Fruit fly (Drosophila melanogaster): ENCODE results near the gene Pdha.

DNA sequence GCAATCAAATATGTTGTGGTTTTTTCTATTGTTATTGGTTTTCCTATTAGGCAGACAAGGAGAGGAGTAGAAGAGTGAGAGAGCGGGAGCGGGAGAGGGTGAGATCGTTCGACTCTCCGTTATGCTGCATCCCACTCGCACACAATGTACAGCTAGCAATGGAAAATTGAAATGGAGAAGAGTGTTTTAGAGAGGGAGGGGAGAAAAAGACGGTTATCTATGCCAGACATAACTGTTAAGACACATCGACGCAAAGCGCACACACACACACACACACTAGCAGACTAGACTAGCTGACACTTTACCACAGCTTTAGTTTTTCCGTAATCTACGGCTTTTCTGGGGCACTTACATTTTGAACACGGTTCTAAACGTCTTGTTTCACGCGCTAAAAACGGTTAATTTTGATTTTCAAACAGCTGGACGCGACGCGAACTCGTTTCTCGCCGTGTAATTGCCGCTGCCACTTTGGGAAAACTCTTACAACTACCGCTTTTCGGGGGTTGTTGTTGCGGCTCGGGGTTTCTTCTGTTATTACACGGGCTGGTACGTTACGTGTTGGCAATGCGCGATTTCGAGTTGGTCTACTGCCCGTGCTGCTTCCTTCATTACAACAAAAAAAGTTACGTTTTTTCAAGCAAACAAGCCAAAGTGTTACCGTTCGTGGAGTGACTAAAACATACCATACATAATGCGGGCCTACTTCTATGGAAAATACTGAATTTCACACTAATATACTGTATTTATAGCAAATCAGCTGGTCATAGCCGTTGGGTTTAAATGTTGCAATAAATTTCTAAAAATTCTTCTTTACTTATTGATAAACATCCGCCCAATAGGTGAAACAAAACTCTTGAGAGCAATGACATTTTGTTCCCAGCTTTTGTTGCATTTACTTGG is 22.9 kb upstream of the Pdha start, which contains the start of gene fzr:
- TF ChIP-seq peb (GFP tag; IDR thresholded peaks at IDR 0.05) (no peak), usp (GFP tag; optimal IDR thresholded peaks at IDR 0.05) (no peak), gt (GFP tag; IDR thresholded peaks at IDR 0.05) (no peak), CG12391 (tag; optimal IDR thresholded peaks at IDR 0.05) (no peak), da (GFP tag; optimal IDR thresholded peaks at IDR 0.05) (no peak), CG18262 (tag; optimal IDR thresholded peaks at IDR 0.05) (no peak), CG7786 (GFP tag; optimal IDR thresholded peaks at IDR 0.05) (no peak), nau (GFP tag; optimal IDR thresholded peaks at IDR 0.05) (no peak), cato (GFP tag; optimal IDR thresholded peaks at IDR 0.05; ENCODE audit: borderline replicate concordance) (no peak), bowl (GFP tag; IDR thresholded peaks at IDR 0.05) (no peak), fd96Cb (tag; optimal IDR thresholded peaks at IDR 0.05) (no peak)
